Fruit fly (Drosophila melanogaster): Measurements from ENCODE around the gene sunn.

- TF ChIP-seq Sin3A (optimal IDR thresholded peaks at IDR 0.05): no peak
- TF ChIP-seq psq (optimal IDR thresholded peaks at IDR 0.05): no peak
- TF ChIP-seq insv (optimal IDR thresholded peaks at IDR 0.05): no peak
- TF ChIP-seq Myc (optimal IDR thresholded peaks at IDR 0.05): no peak
Observed at dm6 chr3L:11689832-11690602, 38.1 kb upstream of the sunn start.
